Fruit fly (Drosophila melanogaster) whole organism, embryonic: ENCODE data around the gene Trs23.

ENCODE experiments used
- Adf1 ChIP-seq: fragments of 200-800 bp; sonication (Bioruptor generic); IDR thresholded peaks from 2 replicates; pipeline ENCODE4 v1.3.6; 2022; ENCODE audit warnings: missing biosample characterization, missing genetic modification characterization
- Blimp-1 ChIP-seq: fragments of 200-800 bp; sonication (Bioruptor generic); optimal IDR thresholded peaks from 3 replicates; lab custom pipeline; 2018; ENCODE audit warnings: missing biosample characterization, missing genetic modification characterization, mild to moderate bottlenecking, moderate library complexity, missing genetic modification reagents
- CG12659 ChIP-seq: fragments of 200-800 bp; sonication (Bioruptor generic); optimal IDR thresholded peaks from 3 replicates; lab custom pipeline; 2017; ENCODE audit warnings: mild to moderate bottlenecking, missing biosample characterization, missing genetic modification reagents, missing genetic modification characterization
- CG14710 ChIP-seq: fragments of 200-800 bp; sonication (Bioruptor generic); optimal IDR thresholded peaks from 3 replicates; lab custom pipeline; 2019; ENCODE audit warnings: missing biosample characterization, mild to moderate bottlenecking, missing genetic modification characterization, moderate library complexity
- CG15073 ChIP-seq: fragments of 200-800 bp; sonication (Bioruptor generic); optimal IDR thresholded peaks from 2 replicates; lab custom pipeline; 2016; ENCODE audit warnings: missing biosample characterization, missing genetic modification characterization
- CG18011 ChIP-seq: fragments of 200-800 bp; sonication (Bioruptor generic); optimal IDR thresholded peaks from 2 replicates; lab custom pipeline; 2017; ENCODE audit warnings: missing biosample characterization, missing genetic modification characterization, mild to moderate bottlenecking, moderate library complexity, missing genotype
- CG2678 ChIP-seq: fragments of 200-800 bp; sonication (Bioruptor generic); optimal IDR thresholded peaks from 3 replicates; lab custom pipeline; 2019; ENCODE audit warnings: missing biosample characterization, mild to moderate bottlenecking, missing genetic modification characterization, moderate library complexity
- CG3065 ChIP-seq: fragments of 200-800 bp; sonication (Bioruptor generic); optimal IDR thresholded peaks from 2 replicates; lab custom pipeline; 2016; ENCODE audit warnings: missing biosample characterization, missing genetic modification characterization
- CG32772 ChIP-seq: fragments of 200-800 bp; sonication (Bioruptor generic); IDR thresholded peaks from 2 replicates; pipeline ENCODE4 v1.3.6; 2022; ENCODE audit warnings: missing biosample characterization, missing genetic modification characterization
- CG3726 ChIP-seq: fragments of 200-800 bp; sonication (Bioruptor generic); IDR thresholded peaks from 3 replicates; pipeline ENCODE4, ENCODE4 v1.3.6; 2022; ENCODE audit warnings: missing biosample characterization, missing genetic modification characterization
- CG3847 ChIP-seq: fragments of 200-800 bp; sonication (Bioruptor generic); IDR thresholded peaks from 2 replicates; pipeline ENCODE4 v1.3.6; 2022; ENCODE audit warnings: missing biosample characterization, missing genetic modification characterization
- CG4424 ChIP-seq: fragments of 200-800 bp; sonication (Bioruptor generic); optimal IDR thresholded peaks from 3 replicates; lab custom pipeline; 2016; ENCODE audit warnings: missing biosample characterization, missing genetic modification characterization
- CG4854 ChIP-seq: fragments of 200-800 bp; sonication (Bioruptor generic); optimal IDR thresholded peaks from 2 replicates; lab custom pipeline; 2016; ENCODE audit warnings: missing biosample characterization, missing genetic modification characterization, inconsistent platforms
- CG6272 ChIP-seq: fragments of 200-800 bp; sonication (Bioruptor generic); IDR thresholded peaks from 2 replicates; pipeline ENCODE4 v1.3.6; 2022; ENCODE audit warnings: missing biosample characterization, missing genetic modification characterization
- CG6654 ChIP-seq: fragments of 200-800 bp; sonication (Bioruptor generic); optimal IDR thresholded peaks from 2 replicates; lab custom pipeline; 2017; ENCODE audit warnings: missing biosample characterization, mild to moderate bottlenecking, missing genetic modification characterization
- CG9727 ChIP-seq: fragments of 200-800 bp; sonication (Bioruptor generic); optimal IDR thresholded peaks from 3 replicates; lab custom pipeline; 2017; ENCODE audit warnings: missing biosample characterization, mild to moderate bottlenecking, missing genetic modification characterization
- CG9797 ChIP-seq: fragments of 200-800 bp; sonication (Bioruptor generic); optimal IDR thresholded peaks from 3 replicates; lab custom pipeline; 2018; ENCODE audit warnings: missing biosample characterization, mild to moderate bottlenecking, missing genetic modification characterization
- CG9876 ChIP-seq: fragments of 200-800 bp; sonication (Bioruptor generic); optimal IDR thresholded peaks from 2 replicates; lab custom pipeline; 2016; ENCODE audit warnings: missing biosample characterization, missing genetic modification characterization
- Dp ChIP-seq: fragments of 200-800 bp; sonication (Bioruptor generic); optimal IDR thresholded peaks from 2 replicates; lab custom pipeline; 2018; ENCODE audit warnings: missing biosample characterization, mild to moderate bottlenecking, missing genetic modification characterization, moderate library complexity
- Fer1 ChIP-seq: fragments of 200-800 bp; sonication (Bioruptor generic); optimal IDR thresholded peaks from 2 replicates; lab custom pipeline; 2017; ENCODE audit warnings: missing biosample characterization, mild to moderate bottlenecking, missing genetic modification characterization
- Gug ChIP-seq: fragments of 200-800 bp; sonication (Bioruptor generic); IDR thresholded peaks from 4 replicates; pipeline ENCODE4 v1.3.6; 2022; ENCODE audit warnings: missing biosample characterization, missing genetic modification characterization
- Lhr ChIP-seq: fragments of 200-800 bp; sonication (Bioruptor generic); optimal IDR thresholded peaks from 3 replicates; lab custom pipeline; 2017; ENCODE audit warnings: mild to moderate bottlenecking, missing biosample characterization, missing genetic modification reagents, missing genetic modification characterization
- Lpt ChIP-seq: fragments of >200 bp; optimal IDR thresholded peaks from 2 replicates; lab custom pipeline; 2018; ENCODE audit warnings: missing biosample characterization, missing genetic modification characterization
- Meics ChIP-seq: fragments of 200-800 bp; sonication (Bioruptor generic); optimal IDR thresholded peaks from 2 replicates; lab custom pipeline; 2017; ENCODE audit warnings: missing biosample characterization, mild to moderate bottlenecking, missing genetic modification characterization
- NC2β ChIP-seq: fragments of 200-800 bp; sonication (Bioruptor generic); optimal IDR thresholded peaks from 2 replicates; lab custom pipeline; 2016; ENCODE audit warnings: missing biosample characterization, missing genetic modification characterization
- Six4 ChIP-seq: fragments of 200-800 bp; sonication (Bioruptor generic); optimal IDR thresholded peaks from 2 replicates; lab custom pipeline; 2016; ENCODE audit warnings: missing biosample characterization, missing genetic modification characterization
- Sox102F ChIP-seq: fragments of 200-800 bp; sonication (Bioruptor generic); optimal IDR thresholded peaks from 2 replicates; lab custom pipeline; 2018; ENCODE audit warnings: missing biosample characterization, mild to moderate bottlenecking, missing genetic modification characterization, moderate library complexity
- Sry-δ ChIP-seq: fragments of 200-800 bp; sonication (Bioruptor generic); optimal IDR thresholded peaks from 2 replicates; lab custom pipeline; 2016; ENCODE audit warnings: missing biosample characterization, missing genetic modification characterization
- TFAM ChIP-seq: fragments of 200-800 bp; sonication (Bioruptor generic); optimal IDR thresholded peaks from 2 replicates; lab custom pipeline; 2017; ENCODE audit warnings: missing biosample characterization, missing genetic modification characterization, inconsistent platforms
- bbx ChIP-seq: fragments of 200-800 bp; sonication (Bioruptor generic); IDR thresholded peaks from 2 replicates; pipeline ENCODE4 v1.3.6; 2022; ENCODE audit warnings: missing biosample characterization, missing genetic modification characterization; ENCODE audit not compliant: partially characterized antibody
- bcd ChIP-seq: fragments of 200-800 bp; sonication (Bioruptor generic); optimal IDR thresholded peaks from 2 replicates; lab custom pipeline; 2017; ENCODE audit warnings: missing biosample characterization, mild to moderate bottlenecking, missing genetic modification characterization
- crol ChIP-seq: fragments of 200-800 bp; sonication (Bioruptor generic); IDR thresholded peaks from 2 replicates; pipeline ENCODE4 v1.3.6; 2022; ENCODE audit warnings: missing biosample characterization, missing genetic modification characterization
- cwo ChIP-seq: fragments of 200-800 bp; sonication (Bioruptor generic); optimal IDR thresholded peaks from 3 replicates; lab custom pipeline; 2017; ENCODE audit warnings: missing biosample characterization, missing genetic modification characterization, mild to moderate bottlenecking, moderate library complexity, missing genetic modification reagents
- danr ChIP-seq: fragments of 200-800 bp; sonication (Bioruptor generic); IDR thresholded peaks from 2 replicates; pipeline ENCODE4 v1.3.6; 2022; ENCODE audit warnings: missing biosample characterization, missing genetic modification characterization
- dysf ChIP-seq: fragments of 200-800 bp; sonication (Bioruptor generic); IDR thresholded peaks from 3 replicates; pipeline ENCODE4 v1.3.6; 2022; ENCODE audit warnings: missing biosample characterization, missing genetic modification characterization
- ham ChIP-seq: fragments of 200-800 bp; sonication (Bioruptor generic); IDR thresholded peaks from 2 replicates; pipeline ENCODE4 v1.3.6; 2022; ENCODE audit warnings: missing biosample characterization, missing genetic modification characterization
- her ChIP-seq: fragments of 200-800 bp; sonication (Bioruptor generic); optimal IDR thresholded peaks from 2 replicates; lab custom pipeline; 2016; ENCODE audit warnings: missing biosample characterization, missing genetic modification characterization
- klu ChIP-seq: fragments of 200-800 bp; sonication (Bioruptor generic); IDR thresholded peaks from 2 replicates; pipeline ENCODE4 v1.3.6; 2022; ENCODE audit warnings: missing biosample characterization, missing genetic modification characterization
- lab ChIP-seq: fragments of 200-800 bp; sonication (Bioruptor generic); optimal IDR thresholded peaks from 3 replicates; lab custom pipeline; 2017; ENCODE audit warnings: missing biosample characterization, missing genetic modification characterization, mild to moderate bottlenecking, moderate library complexity, missing genetic modification reagents
- lola ChIP-seq, 3 experiments: fragments of >200 bp in 2 of 3; fragments of 200-800 bp in 1 of 3; sonication (Bioruptor generic) in 1 of 3; optimal IDR thresholded peaks; 2 replicates each; lab custom pipeline; 2017 to 2019; ENCODE audit warnings: missing biosample characterization in 3 of 3, missing genetic modification characterization in 3 of 3, mild to moderate bottlenecking in 1 of 3, moderate library complexity in 1 of 3
- pan ChIP-seq, 4 experiments: fragments of >200 bp in 3 of 4; fragments of 200-800 bp in 1 of 4; sonication (Bioruptor generic) in 1 of 4; optimal IDR thresholded peaks in 3 of 4; IDR thresholded peaks in 1 of 4; 2 replicates each; pipeline versions ENCODE4 v1.3.6 to Lab custom; 2017 to 2022; ENCODE audit warnings: missing biosample characterization in 2 of 4, missing genetic modification characterization in 2 of 4, mixed read lengths in 1 of 4
- peb ChIP-seq: fragments of 200-800 bp; sonication (Bioruptor generic); IDR thresholded peaks from 2 replicates; pipeline ENCODE4 v1.3.6; 2022; ENCODE audit warnings: missing biosample characterization, missing genetic modification characterization
- pum ChIP-seq: fragments of 200-800 bp; sonication (Bioruptor generic); optimal IDR thresholded peaks from 2 replicates; lab custom pipeline; 2016; ENCODE audit warnings: missing biosample characterization, missing genetic modification characterization
- sens ChIP-seq: fragments of 200-800 bp; sonication (Bioruptor generic); peaks from one replicate; lab custom pipeline; 2016; ENCODE audit warnings: missing biosample characterization, missing genetic modification characterization
- sima ChIP-seq: fragments of 200-800 bp; sonication (Bioruptor generic); optimal IDR thresholded peaks from 2 replicates; lab custom pipeline; 2016; ENCODE audit warnings: missing biosample characterization, missing genetic modification characterization
- slp2 ChIP-seq: fragments of 200-800 bp; sonication (Bioruptor generic); optimal IDR thresholded peaks from 2 replicates; lab custom pipeline; 2016; ENCODE audit warnings: missing biosample characterization, missing genetic modification characterization
- so ChIP-seq: fragments of 200-800 bp; sonication (Bioruptor generic); IDR thresholded peaks from 3 replicates; pipeline ENCODE4 v1.3.6; 2022; ENCODE audit warnings: missing biosample characterization, missing genetic modification characterization
- tap ChIP-seq: fragments of 200-800 bp; optimal IDR thresholded peaks from 3 replicates; lab custom pipeline; 2019; ENCODE audit warnings: missing biosample characterization, mild to moderate bottlenecking, missing genetic modification characterization, moderate library complexity
- tio ChIP-seq: fragments of 200-800 bp; sonication (Bioruptor generic); optimal IDR thresholded peaks from 2 replicates; lab custom pipeline; 2017; ENCODE audit warnings: missing biosample characterization, missing genetic modification characterization, inconsistent platforms
- usp ChIP-seq: fragments of >200 bp; optimal IDR thresholded peaks from 2 replicates; lab custom pipeline; 2017; ENCODE audit warnings: missing biosample characterization, missing genetic modification characterization

The Trs23 gene

dm6 chr2L:8692426-8693180 lies 6.6 kb downstream of the Trs23 start (continued):
- TF ChIP-seq klu (GFP tag; lab: Robert Waterston, UW) (no peak), CG4424 (GFP tag; lab: Kevin White, UChicago) (no peak), peb (no peak), dysf (GFP tag; lab: Robert Waterston, UW) (peak; percentile 49; the same call in 2 of the 3 replicates), crol (peak; percentile 50), bcd (GFP tag; lab: Kevin White, UChicago) (no peak), CG32772 (GFP tag; lab: Robert Waterston, UW) (no peak), tap (tag; lab: Kevin White, UChicago) (no peak), Lpt (GFP tag; lab: Kevin White, UChicago) (no peak), CG9727 (GFP tag; lab: Kevin White, UChicago) (peak; percentile 33), Gug (GFP tag; lab: Robert Waterston, UW) (no peak), Fer1 (GFP tag; lab: Kevin White, UChicago) (peak; percentile 29), cwo (GFP tag; lab: Kevin White, UChicago) (peak; percentile 2), danr (GFP tag; lab: Robert Waterston, UW) (no peak), CG12659 (GFP tag; lab: Kevin White, UChicago) (no peak), CG14710 (no peak), CG3847 (GFP tag; lab: Robert Waterston, UW) (no peak), Six4 (GFP tag; lab: Kevin White, UChicago) (no peak), pum (GFP tag; lab: Kevin White, UChicago) (no peak), ham (GFP tag; lab: Robert Waterston, UW) (no peak), usp (GFP tag; lab: Kevin White, UChicago) (no peak), Lhr (no peak), CG2678 (tag; lab: Kevin White, UChicago) (peak; percentile 37), CG15073 (no peak), CG6272 (GFP tag; lab: Robert Waterston, UW) (no peak), Sry-δ (GFP tag; lab: Kevin White, UChicago) (no peak), TFAM (GFP tag; lab: Kevin White, UChicago) (no peak), sima (GFP tag; lab: Kevin White, UChicago) (no peak), pan (optimal IDR thresholded peaks at IDR 0.05; lab: Kevin White, UChicago) (no peak), pan (GFP tag; optimal IDR thresholded peaks at IDR 0.05 in 1 of 2, IDR thresholded peaks at IDR 0.05 in 1 of 2) (no peak), so (GFP tag; lab: Robert Waterston, UW) (0 out of 3 replicates have a peak, but pooled peaks have one; percentile 33), CG3726 (GFP tag; lab: Robert Waterston, UW) (no peak), CG18011 (GFP tag; lab: Kevin White, UChicago) (peak; percentile 9), Dp (GFP tag; lab: Kevin White, UChicago) (no peak), Blimp-1 (GFP tag; lab: Kevin White, UChicago) (no peak), lola (GFP tag; optimal IDR thresholded peaks at IDR 0.05; lab: Kevin White, UChicago) (no peak), CG9876 (peak; percentile 7), her (no peak), slp2 (GFP tag; lab: Kevin White, UChicago) (no peak), Adf1 (GFP tag; lab: Robert Waterston, UW) (peak; percentile 49; the same call in 1 of the 2 replicates), CG6654 (no peak), Sox102F (no peak), CG9797 (GFP tag; lab: Kevin White, UChicago) (no peak), bbx (GFP tag; lab: Robert Waterston, UW) (no peak), CG3065 (GFP tag; lab: Kevin White, UChicago) (no peak), tio (GFP tag; lab: Kevin White, UChicago) (no peak), sens (GFP tag; lab: Kevin White, UChicago) (peak; percentile 43), CG4854 (no peak), lab (GFP tag; lab: Kevin White, UChicago) (peak; percentile 68), NC2β (GFP tag; lab: Kevin White, UChicago) (no peak), Meics (GFP tag; lab: Kevin White, UChicago) (peak; percentile 52)
